Worm (Caenorhabditis elegans): ENCODE results near the gene gst-40.

DNA sequence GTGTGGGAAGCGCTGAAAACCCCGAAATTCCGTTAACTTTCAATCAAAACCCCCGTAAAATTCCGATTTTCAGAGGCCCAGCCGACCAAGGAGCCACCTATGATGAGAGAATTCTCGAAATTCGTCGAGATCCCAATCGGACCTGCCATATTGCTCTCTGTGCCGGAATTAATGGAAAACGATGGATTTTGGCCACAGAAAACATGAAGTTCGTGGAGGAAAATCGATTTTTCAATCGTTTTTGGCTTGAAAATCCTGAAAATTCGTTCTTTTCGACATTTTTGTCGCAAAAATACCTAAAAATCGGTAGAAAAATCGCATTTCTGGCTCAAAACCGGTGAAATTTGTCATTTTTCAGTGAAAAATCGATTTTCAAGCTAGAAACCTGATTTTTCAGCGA is 13.3 kb downstream of the gst-40 start:
- TF ChIP-seq med-1 (GFP tag; optimal IDR thresholded peaks at IDR 0.05; ENCODE audit: insufficient read depth) (no peak), flt-1 (GFP tag; IDR thresholded peaks at IDR 0.05) (no peak), klf-2 (GFP tag; conservative IDR thresholded peaks at IDR 0.05) (no peak), ztf-23 (GFP tag; IDR thresholded peaks at IDR 0.05) (no peak), T22C8.4 (GFP tag; IDR thresholded peaks at IDR 0.05) (no peak), cog-1 (tag; optimal IDR thresholded peaks at IDR 0.05) (no peak), tab-1 (GFP tag; IDR thresholded peaks at IDR 0.05) (no peak)

All from whole organism, midembryonic.